Fruit fly (Drosophila melanogaster) Kc167 (cell line): ENCODE measurements around the gene ebd1.

Experiments
- Myc ChIP-seq: fragments of >200 bp; optimal IDR thresholded peaks from 2 replicates; lab custom pipeline; 2017; ENCODE audit warnings: missing external identifiers
- Sin3A ChIP-seq: fragments of >200 bp; optimal IDR thresholded peaks from 2 replicates; lab custom pipeline; 2018; ENCODE audit warnings: missing external identifiers
- h ChIP-seq: fragments of >200 bp; optimal IDR thresholded peaks from 3 replicates; lab custom pipeline; 2018; ENCODE audit warnings: missing external identifiers
- insv ChIP-seq: fragments of >200 bp; optimal IDR thresholded peaks from 3 replicates; lab custom pipeline; 2018; ENCODE audit warnings: missing external identifiers
- psq ChIP-seq: fragments of >200 bp; optimal IDR thresholded peaks from 2 replicates; lab custom pipeline; 2017; ENCODE audit warnings: missing external identifiers
- ttk ChIP-seq: sonication (Bioruptor generic); optimal IDR thresholded peaks from 2 replicates; lab custom pipeline; 2017; ENCODE audit warnings: missing external identifiers

The ebd1 gene

DNA sequence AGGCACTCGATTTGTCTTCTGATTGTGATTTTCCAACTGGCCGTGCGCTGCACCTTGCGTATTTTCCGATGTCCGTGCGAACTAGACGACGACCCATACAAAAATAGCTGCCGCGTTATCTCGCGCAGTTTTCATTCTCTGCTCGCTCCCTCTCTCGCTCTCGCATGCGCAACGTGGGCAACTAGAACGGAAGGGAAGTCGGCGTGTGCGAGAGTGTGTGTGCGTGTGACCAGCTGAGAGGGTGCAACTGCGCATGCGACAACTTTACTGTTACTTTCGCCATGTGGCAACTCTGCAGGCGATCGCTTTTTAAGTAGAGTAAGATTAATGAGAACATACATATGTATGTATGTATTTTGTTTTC, at the start of gene ebd1:
Gene ebd1 (minus strand): TSS at position 109 of the 364 bp plus-strand sequence.
- TF ChIP-seq ttk (lab: Kevin White, UChicago) (no peak), Myc (no peak), insv (no peak), psq (no peak), Sin3A (no peak), h (lab: Kevin White, UChicago) (no peak)

DNA sequence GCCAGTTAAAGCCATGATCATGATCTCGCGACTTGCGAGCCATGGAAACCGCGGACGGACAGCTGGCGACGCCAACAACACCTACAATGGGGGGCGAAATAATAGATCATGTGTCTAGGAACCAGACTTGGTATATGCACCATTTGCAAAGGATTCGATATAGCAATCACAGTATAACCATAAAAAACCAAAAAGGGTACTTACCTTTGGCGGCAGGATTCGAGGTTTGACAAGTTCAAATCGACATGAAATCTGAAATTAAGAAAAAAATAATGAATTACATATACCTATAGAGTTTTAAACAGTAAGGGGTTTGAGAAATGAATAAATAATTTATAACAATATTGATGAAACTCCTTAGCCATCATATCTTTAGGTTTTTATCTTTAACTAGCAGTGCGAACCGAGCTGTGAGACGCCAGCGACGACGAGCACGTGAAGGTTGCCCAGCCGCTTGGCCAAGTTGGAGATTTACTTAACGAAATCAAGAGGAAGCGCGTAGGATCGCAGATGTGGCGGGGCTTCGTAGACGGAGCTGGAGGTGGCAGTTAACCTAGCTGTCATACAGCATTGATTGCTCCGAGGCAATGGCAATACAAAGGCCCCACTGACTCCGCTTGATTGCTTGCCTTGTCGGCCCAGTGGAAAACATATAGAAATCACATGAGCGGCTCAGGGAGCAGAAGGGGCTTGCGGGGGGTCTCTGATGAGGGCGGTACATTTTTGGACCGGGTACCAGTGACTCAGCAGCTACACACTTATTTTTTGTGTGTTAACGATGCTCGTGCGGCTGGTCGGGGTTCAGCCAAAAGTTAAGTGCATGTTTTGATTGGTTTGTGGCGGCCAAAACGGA, 48.7 kb upstream of the ebd1 start:
- no peak for TF ChIP-seq psq

DNA sequence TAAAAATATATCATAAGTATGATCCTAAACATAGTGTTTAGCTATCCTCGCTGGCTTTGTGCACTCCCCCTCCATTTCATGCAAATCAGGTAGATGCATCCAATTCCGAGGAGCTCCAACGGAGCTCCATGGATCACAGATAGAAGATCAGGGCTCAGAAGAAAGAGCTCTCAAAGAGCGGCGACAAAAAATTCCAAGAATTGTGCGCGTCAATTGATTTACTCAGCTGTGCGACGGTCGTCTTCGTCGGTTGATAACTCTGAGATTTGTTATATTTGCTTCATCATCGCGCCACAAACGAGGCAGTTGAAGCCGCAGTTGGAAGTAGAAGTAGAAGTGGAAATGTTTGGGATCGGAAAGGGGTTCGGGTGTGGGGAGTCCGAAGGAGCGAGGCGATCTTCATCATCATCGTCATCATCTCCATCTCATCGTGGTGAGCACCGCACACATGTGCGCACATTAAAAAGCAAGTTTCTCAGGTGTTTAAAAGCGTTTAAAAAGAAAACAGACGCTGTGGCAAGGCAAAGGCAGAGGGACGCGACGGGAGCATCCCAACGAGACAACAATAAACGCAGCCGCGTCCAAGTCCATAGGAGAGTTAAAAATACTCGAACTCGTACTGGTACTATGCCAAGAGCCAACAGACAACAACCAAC, 48.0 kb upstream of the ebd1 start:
- TF ChIP-seq Sin3A (no peak), Myc (no peak), h (lab: Kevin White, UChicago) (no peak), psq (no peak), ttk (lab: Kevin White, UChicago) (no peak), insv (no peak)

DNA sequence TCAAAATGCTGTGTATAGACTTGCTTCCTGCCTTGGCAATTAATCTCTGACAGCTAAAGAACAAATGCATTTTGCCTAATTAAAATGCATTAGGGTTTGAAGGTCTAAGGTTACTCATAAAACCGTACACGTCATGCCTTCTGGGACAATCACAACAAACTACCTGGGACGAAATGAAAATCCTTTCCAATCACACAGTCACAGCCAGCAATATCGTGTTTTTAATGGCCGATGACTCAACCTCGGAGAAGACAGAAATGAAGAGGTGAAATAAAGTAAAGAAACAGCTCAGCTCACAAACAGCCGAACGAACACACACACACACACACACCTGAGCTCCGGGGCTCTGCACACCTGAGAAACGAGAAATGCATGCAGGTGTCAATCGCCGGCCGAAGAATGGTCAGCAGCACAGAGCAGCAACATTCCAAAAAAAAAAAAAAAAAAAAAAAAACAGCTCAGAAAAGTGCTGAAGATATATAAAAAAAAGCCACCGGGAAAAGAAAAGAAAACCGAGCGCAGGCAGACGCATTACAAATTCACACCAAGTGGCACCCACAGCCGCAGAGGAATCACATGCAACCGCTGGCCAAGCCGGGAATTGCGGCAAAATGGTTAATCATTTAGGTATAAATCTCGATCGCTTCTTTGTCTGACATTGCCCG, 47.1 kb upstream of the ebd1 start:
- no peak for TF ChIP-seq Myc
- no peak for TF ChIP-seq insv
- no peak for TF ChIP-seq Sin3A

DNA sequence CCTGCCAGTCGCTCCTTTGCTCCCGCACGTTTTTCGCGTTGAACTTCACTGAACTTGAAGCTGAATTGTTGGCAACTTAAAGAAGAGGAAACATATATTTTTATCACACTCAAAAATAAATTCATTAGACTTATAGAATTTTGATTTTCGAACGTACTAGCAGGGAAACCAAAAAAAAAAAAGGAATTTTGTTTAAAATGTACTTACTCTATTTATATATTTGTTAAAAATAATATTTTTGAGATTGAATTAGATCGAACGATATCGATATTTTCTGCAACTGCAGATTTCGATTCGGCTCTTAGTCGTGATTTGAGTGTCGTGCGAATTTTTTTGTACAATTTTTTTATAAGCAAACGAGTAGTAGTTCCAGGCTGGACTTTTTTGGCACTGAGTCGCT, 46.1 kb upstream of the ebd1 start:
- TF ChIP-seq psq (no peak), ttk (lab: Kevin White, UChicago) (no peak), h (lab: Kevin White, UChicago) (no peak), Myc (no peak), insv (no peak)

DNA sequence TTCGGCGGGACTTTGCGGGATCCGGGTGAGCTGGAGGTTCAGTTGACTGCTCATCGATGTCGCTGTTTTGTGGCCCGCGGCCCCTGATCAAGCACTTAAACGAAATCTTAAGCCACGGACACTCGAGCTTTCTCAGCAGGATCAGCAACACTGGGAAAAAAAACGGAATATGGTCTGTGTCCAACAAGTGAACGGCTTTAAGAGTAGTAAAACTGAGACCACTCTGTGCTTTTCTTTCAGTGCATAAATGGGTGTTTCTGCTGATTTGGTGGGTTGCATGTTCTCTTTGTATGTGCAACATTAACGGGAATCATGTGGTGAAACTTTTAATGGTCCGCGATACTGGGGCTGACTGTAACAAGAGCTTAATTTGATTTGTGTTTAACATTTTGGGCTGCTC, 44.0 kb upstream of the ebd1 start:
- TF ChIP-seq psq (no peak), insv (no peak), h (lab: Kevin White, UChicago) (no peak), Sin3A (no peak), Myc (no peak), ttk (lab: Kevin White, UChicago) (no peak)

DNA sequence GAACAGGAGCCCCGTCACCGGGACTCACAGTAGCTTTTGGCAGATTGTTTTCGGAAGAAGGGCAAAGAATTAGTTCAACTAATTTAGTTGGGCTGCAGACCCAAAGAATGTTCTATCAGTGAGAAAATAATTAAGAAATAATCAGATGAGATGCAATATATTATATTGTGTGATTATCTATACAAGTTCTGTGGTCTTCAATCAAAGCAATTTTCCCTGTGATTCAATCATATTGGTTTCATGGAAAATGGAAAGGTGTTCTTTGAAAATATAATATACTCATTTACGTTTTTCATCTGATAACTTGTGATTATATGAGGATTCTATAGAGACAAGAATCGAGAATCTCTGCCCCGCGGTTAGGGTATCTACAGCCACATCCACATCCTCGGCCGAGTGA, 43.2 kb upstream of the ebd1 start:
- no peak for TF ChIP-seq Myc

dm6 chr3L:727874-728273, 42.5 kb upstream of the ebd1 start:
- TF ChIP-seq h (lab: Kevin White, UChicago), result no peak
- no peak for TF ChIP-seq Sin3A
- TF ChIP-seq Myc, result no peak
- no peak for TF ChIP-seq psq
- no peak for TF ChIP-seq ttk (lab: Kevin White, UChicago)
- no peak for TF ChIP-seq insv

DNA sequence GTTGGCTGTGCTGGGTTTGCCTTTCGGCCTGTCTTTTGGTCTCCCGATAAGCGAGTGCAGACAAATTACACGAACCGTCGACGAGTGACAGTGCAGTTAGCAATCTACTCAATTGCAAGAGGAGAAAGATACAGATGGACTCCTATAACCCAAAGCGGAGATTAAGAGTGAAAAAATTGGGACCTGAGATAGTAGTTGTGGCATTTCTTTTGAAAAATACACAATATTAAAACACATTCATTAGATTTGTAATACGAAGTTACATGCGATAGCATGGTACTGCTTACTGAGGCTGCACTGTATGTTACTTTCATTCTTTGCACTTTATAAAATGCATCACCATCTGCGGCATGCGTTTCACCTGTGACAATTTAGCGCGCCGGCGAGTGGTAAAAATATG, 41.8 kb upstream of the ebd1 start:
- TF ChIP-seq Myc, result no peak
- no peak for TF ChIP-seq h (lab: Kevin White, UChicago)
- TF ChIP-seq ttk (lab: Kevin White, UChicago), result no peak
- no peak for TF ChIP-seq psq
- TF ChIP-seq Sin3A, result no peak
- TF ChIP-seq insv, result no peak

DNA sequence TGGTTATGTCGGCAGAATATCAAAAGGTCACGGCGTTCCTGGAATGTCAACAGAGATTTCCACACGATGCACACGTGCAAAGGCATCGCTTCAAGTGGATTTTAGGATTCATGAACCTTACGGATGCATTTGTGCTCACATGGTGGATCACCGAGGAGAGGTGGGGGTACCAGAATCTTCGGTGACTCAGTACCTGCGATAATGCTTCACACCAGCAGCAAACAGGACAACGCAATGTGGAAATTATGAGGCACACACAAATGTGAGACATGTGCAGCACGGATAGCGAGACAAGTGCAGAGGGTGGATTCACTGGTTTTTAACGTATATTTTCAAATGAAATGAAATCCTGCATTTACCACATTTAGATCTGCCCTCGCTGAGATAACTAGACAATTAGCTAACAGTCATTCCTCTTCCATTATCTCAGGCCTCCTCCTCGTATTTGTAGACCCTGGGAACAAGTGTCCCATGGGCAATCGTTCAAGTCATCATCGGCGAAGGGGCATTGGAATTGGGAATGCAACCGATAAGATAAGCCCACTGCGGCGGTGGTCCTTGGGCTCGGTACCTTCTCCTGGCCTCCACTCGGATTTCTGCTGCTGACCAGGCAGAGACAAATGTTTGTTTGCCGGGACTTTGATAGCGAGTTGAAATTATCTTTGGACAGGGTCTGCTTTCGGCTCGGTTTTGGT, 41.3 kb upstream of the ebd1 start:
- TF ChIP-seq Myc, result no peak
- no peak for TF ChIP-seq h (lab: Kevin White, UChicago)
- no peak for TF ChIP-seq Sin3A
- TF ChIP-seq ttk (lab: Kevin White, UChicago), result no peak
- TF ChIP-seq psq, result no peak
- TF ChIP-seq insv, result no peak

DNA sequence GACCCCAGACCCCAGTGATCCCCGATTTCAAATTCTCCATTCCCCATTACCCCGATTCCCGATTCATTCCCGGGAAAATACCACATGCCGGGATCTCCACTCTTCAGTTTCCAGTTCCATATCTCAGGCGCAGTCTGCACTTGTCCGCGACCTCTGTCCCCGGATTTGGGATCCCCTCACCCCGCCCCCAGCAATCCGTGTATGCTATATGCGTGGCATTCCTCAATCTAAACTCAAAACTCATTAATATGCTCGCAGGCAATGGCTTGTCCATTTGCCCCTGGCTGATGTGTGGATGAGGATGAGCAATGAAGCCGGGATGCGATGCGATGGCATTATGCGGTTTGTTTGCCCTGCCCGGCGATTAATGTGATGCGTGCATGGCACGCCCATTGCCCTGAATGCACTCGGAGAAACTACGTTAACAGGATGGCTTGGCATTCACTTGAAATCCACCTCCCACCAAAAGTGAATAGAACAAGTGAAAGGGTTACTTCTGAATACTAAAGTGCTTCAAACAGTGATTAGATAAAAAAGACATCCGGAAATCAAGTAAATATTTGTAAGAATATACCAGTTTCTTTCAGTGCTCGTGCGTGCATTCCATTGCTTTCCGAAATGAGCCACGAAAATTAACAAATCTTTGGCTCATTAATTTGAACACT, 40.3 kb upstream of the ebd1 start:
- no peak for TF ChIP-seq h (lab: Kevin White, UChicago)
- TF ChIP-seq insv, result no peak
- TF ChIP-seq Myc, result no peak
- TF ChIP-seq ttk (lab: Kevin White, UChicago), result no peak
- no peak for TF ChIP-seq Sin3A
- no peak for TF ChIP-seq psq

DNA sequence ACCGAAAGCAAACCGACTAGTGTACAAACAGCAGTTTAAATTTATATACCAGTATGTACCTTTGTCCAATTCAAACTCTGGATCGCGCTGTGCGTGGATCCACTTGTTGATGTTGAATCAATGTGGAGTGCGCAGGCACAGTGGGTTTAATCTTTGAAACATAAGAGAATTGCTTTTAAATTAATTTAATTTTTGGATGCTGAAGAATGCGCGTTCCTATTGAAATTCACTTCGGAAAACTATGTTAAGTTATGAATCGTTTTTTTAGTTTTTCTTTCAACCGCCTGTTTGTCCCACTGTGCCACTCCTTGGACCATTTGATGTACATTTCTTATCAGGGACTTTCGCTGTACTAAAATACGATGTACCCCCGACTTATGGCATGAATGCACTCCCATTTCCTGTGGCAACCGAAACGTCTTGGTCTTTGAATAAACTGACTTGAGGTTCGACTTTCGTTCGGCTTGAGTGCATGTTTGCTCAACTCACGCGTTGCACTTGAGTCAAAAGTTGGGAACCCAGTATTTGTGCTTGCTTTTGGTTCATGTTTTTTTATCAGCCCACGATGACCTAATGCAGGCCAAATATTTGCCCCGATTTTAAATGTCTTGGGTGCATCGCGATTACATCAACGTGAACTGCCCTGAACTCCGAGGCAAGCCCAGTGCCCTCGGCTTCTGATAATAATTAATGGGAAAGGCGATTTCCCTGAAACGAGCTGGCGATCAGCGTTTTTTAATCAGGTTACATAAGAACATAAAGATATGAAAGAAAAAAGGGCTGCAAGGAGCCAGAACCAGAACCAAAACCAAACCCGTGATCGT, 39.4 kb upstream of the ebd1 start:
- no peak for TF ChIP-seq ttk (lab: Kevin White, UChicago)
- no peak for TF ChIP-seq h (lab: Kevin White, UChicago)
- TF ChIP-seq Myc, result no peak
- TF ChIP-seq insv, result no peak
- no peak for TF ChIP-seq psq
- TF ChIP-seq Sin3A, result no peak
